Fruit fly (Drosophila melanogaster): Measurements from ENCODE around the gene RpL3.

Gene RpL3

dm6 chr3R:11178300-11178699 lies 43.4 kb upstream of the RpL3 start (continued):
- TF ChIP-seq CG1602 (GFP tag; optimal IDR thresholded peaks at IDR 0.05) (no peak), NC2β (GFP tag; optimal IDR thresholded peaks at IDR 0.05) (no peak), CG17361 (GFP tag; IDR thresholded peaks at IDR 0.05) (no peak), Kr (GFP tag; optimal IDR thresholded peaks at IDR 0.05) (no peak), tin (GFP tag; optimal IDR thresholded peaks at IDR 0.05) (no peak), fd64A (GFP tag; optimal IDR thresholded peaks at IDR 0.05) (peak; percentile 7), gsb-n (tag; optimal IDR thresholded peaks at IDR 0.05) (no peak), CrebB (tag; optimal IDR thresholded peaks at IDR 0.05) (no peak), CG15601 (tag; optimal IDR thresholded peaks at IDR 0.05) (peak; percentile 11), CG15269 (tag; optimal IDR thresholded peaks at IDR 0.05) (no peak), CG11504 (tag; optimal IDR thresholded peaks at IDR 0.05) (peak; percentile 37), CG32772 (GFP tag; IDR thresholded peaks at IDR 0.05) (0 out of 2 replicates have a peak, but pooled peaks have one; percentile 18), da (GFP tag; optimal IDR thresholded peaks at IDR 0.05) (no peak), CG13424 (tag; optimal IDR thresholded peaks at IDR 0.05) (peak; percentile 7), Hand (GFP tag; optimal IDR thresholded peaks at IDR 0.05) (no peak), al (GFP tag; IDR thresholded peaks at IDR 0.05) (no peak), Opbp (GFP tag; IDR thresholded peaks at IDR 0.05; ENCODE audit: partially characterized antibody) (no peak), wek (GFP tag; optimal IDR thresholded peaks at IDR 0.05) (peak; percentile 49), unpg (GFP tag; optimal IDR thresholded peaks at IDR 0.05) (peak; percentile 26), sd (tag; optimal IDR thresholded peaks at IDR 0.05) (no peak), CG7357 (GFP tag; IDR thresholded peaks at IDR 0.05) (no peak), CG10979 (tag; optimal IDR thresholded peaks at IDR 0.05) (no peak), CG18599 (GFP tag; optimal IDR thresholded peaks at IDR 0.05) (peak; percentile 22), bowl (GFP tag; IDR thresholded peaks at IDR 0.05) (no peak), CG2678 (tag; optimal IDR thresholded peaks at IDR 0.05) (peak; percentile 28), gem (tag; optimal IDR thresholded peaks at IDR 0.05) (peak; percentile 20), CG7372 (GFP tag; IDR thresholded peaks at IDR 0.05) (no peak), CG30431 (GFP tag; optimal IDR thresholded peaks at IDR 0.05) (no peak), maf-S (GFP tag; optimal IDR thresholded peaks at IDR 0.05) (no peak), Hr51 (GFP tag; optimal IDR thresholded peaks at IDR 0.05) (peak in 1 of 2 experiments; percentile 14), CG9876 (GFP tag; optimal IDR thresholded peaks at IDR 0.05) (no peak), Tbp (GFP tag; optimal IDR thresholded peaks at IDR 0.05) (no peak), exex (tag; optimal IDR thresholded peaks at IDR 0.05) (peak; percentile 42), MESR4 (GFP tag; optimal IDR thresholded peaks at IDR 0.05) (no peak), sens (GFP tag) (peak; percentile 60), dmrt99B (tag; optimal IDR thresholded peaks at IDR 0.05) (peak; percentile 13), grau (tag; optimal IDR thresholded peaks at IDR 0.05) (peak; percentile 58), vnd (GFP tag; IDR thresholded peaks at IDR 0.05; ENCODE audit: partially characterized antibody) (no peak), lab (GFP tag; optimal IDR thresholded peaks at IDR 0.05) (peak; percentile 72), her (GFP tag; optimal IDR thresholded peaks at IDR 0.05) (no peak), CG9817 (tag; optimal IDR thresholded peaks at IDR 0.05) (peak; percentile 5), CG12219 (GFP tag; optimal IDR thresholded peaks at IDR 0.05) (no peak), GATAe (GFP tag; conservative IDR thresholded peaks at IDR 0.05) (no peak), BtbVII (GFP tag; optimal IDR thresholded peaks at IDR 0.05) (peak; percentile 40), CG12071 (GFP tag; optimal IDR thresholded peaks at IDR 0.05) (peak; percentile 40), mirr (GFP tag; optimal IDR thresholded peaks at IDR 0.05) (peak; percentile 63), Fer1 (GFP tag; optimal IDR thresholded peaks at IDR 0.05) (peak; percentile 22), aop (GFP tag; IDR thresholded peaks at IDR 0.05) (no peak), BEAF-32 (GFP tag; optimal IDR thresholded peaks at IDR 0.05) (no peak), emc (GFP tag; optimal IDR thresholded peaks at IDR 0.05) (no peak)
